Fruit fly (Drosophila melanogaster) S2 (cell line): ENCODE data around the gene CG3032.

ENCODE experiments used
- CG8478 ChIP-seq: fragments of >200 bp; optimal IDR thresholded peaks from 2 replicates; lab custom pipeline; 2018
- CTCF ChIP-seq, 2 experiments: fragments of >200 bp; optimal IDR thresholded peaks; 2 replicates each; lab custom pipeline; 2018

DNA sequence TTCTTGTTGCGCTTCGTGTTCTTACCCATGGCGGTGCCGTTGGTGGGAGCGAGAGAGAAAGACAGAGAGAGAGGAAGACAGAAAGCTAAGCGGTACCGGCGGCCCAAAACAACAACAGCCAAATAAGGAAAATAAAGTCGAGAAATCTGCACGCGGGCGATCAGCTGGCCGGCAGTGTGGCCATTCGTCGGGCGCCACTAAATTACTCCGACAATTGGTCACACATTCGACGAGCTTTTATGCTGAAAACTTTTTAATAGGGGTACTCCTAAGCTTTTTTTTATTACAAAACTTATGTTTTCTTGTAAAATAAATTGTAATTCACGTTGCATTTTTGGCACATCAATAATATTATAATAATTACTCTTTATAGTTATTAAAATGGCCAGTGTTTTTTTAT is 45.1 kb downstream of the CG3032 start, which contains the start of gene Setd3:
- TF ChIP-seq CG8478 (lab: Kevin White, UChicago) (no peak), CTCF (optimal IDR thresholded peaks at IDR 0.05; lab: Kevin White, UChicago) (no peak)
